Worm (Caenorhabditis elegans) whole organism, midembryonic: ENCODE data around the gene ppm-2.

Experiments used
- T22C8.4 ChIP-seq: fragments of 200-800 bp; sonication (Bioruptor generic); IDR thresholded peaks from 2 replicates; pipeline ENCODE4 v1.3.6; 2022; ENCODE audit warnings: missing genetic modification characterization, missing compliant biosample characterization
- cog-1 ChIP-seq: sonication (generic microtip); optimal IDR thresholded peaks from 2 replicates; lab custom pipeline; 2016; ENCODE audit warnings: missing genetic modification characterization, missing compliant biosample characterization
- flt-1 ChIP-seq: fragments of 200-800 bp; sonication (Bioruptor generic); IDR thresholded peaks from 2 replicates; pipeline ENCODE4 v1.3.6; 2022; ENCODE audit warnings: missing genetic modification characterization, missing compliant biosample characterization
- klf-2 ChIP-seq: fragments of 200-800 bp; sonication (Bioruptor generic); conservative IDR thresholded peaks from 2 replicates; pipeline ENCODE4 v1.3.6; 2022; ENCODE audit warnings: missing genetic modification reagents, missing genetic modification characterization, missing compliant biosample characterization
- ref-1 ChIP-seq: fragments of 200-800 bp; sonication (Bioruptor generic); conservative IDR thresholded peaks from 2 replicates; pipeline ENCODE4 v1.3.6; 2022; ENCODE audit warnings: missing genetic modification reagents, missing genetic modification characterization, missing compliant biosample characterization
- tab-1 ChIP-seq: fragments of 200-800 bp; sonication (Bioruptor generic); IDR thresholded peaks from 2 replicates; pipeline ENCODE4 v1.3.6; 2022; ENCODE audit warnings: missing genetic modification characterization, missing compliant biosample characterization
- ztf-29 ChIP-seq: fragments of 200-800 bp; sonication (Bioruptor generic); IDR thresholded peaks from 2 replicates; pipeline ENCODE4 v1.3.6; 2022; ENCODE audit warnings: missing genetic modification reagents, missing genetic modification characterization, missing compliant biosample characterization

ce11 chrIII:4643262-4643661 is 7.0 kb upstream of the ppm-2 start, which contains the start of gene pfas-1:
- TF ChIP-seq ztf-29 (GFP tag; lab: Robert Waterston, UW) (no peak), cog-1 (tag; lab: Kevin White, UChicago) (no peak), flt-1 (no peak), tab-1 (GFP tag; lab: Robert Waterston, UW) (no peak), T22C8.4 (GFP tag; lab: Robert Waterston, UW) (no peak), klf-2 (GFP tag; lab: Robert Waterston, UW) (no peak), ref-1 (GFP tag; lab: Robert Waterston, UW) (no peak)
